Worm (Caenorhabditis elegans): ENCODE results near the gene C05E11.3.

C05E11.3 gene

DNA sequence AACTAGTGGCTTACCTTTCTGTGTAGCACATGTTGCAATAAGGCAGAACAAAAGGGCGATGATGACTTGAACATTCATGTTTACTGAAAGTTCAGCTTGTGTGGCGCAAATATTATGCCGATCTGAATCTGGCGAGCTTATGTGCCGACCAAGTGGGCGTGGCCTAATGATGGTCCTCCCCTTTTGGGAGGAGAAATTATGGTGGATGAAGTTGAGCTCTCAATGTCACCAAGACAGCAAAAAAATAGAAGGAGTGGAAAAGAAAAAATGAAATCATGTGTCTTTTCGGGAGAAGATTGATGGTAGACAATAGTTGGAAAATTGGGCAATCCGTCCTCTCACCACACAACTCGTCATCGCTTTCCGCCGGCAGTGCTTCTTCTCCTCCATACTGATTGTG, 14.2 kb downstream of the C05E11.3 start, which contains the start of gene flp-12:
Gene flp-12, minus strand, starts transcription at position 101 of the 400 bp plus-strand sequence.
- TF ChIP-seq fos-1 (tag; optimal IDR thresholded peaks at IDR 0.05) = no peak
- TF ChIP-seq dmd-4 (tag; optimal IDR thresholded peaks at IDR 0.05) = no peak
- TF ChIP-seq nhr-129 (tag; optimal IDR thresholded peaks at IDR 0.05) = no peak
- no peak for TF ChIP-seq zag-1 (tag; optimal IDR thresholded peaks at IDR 0.05)
- no peak for TF ChIP-seq ztf-1 (GFP tag; conservative IDR thresholded peaks at IDR 0.05)
- no peak for TF ChIP-seq lin-39 (tag; optimal IDR thresholded peaks at IDR 0.05)
- no peak for TF ChIP-seq skn-1 (tag; optimal IDR thresholded peaks at IDR 0.05)

DNA sequence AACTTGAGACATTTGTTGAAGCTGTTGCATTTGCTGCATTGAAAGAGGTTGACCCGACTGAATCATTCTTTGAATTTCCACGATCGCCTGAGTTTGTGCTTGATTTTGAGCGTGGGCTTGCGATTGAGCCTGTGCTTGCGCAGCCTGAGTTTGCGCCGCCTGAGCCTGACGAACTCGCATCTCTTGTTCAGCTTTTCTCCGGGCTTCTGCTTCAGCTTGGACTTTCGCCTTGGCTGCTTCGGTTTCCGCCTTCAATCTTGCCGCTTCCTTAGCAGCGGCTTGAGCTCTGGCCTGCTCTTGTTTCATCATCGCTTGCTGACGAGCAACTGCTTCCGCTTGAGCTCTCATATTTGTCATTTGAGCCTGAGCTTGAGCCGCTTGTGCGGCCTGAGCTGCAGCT, 19.4 kb downstream of the C05E11.3 start:
- no peak for TF ChIP-seq ama-1 (optimal IDR thresholded peaks at IDR 0.05)
- no peak for TF ChIP-seq crh-2 (tag; optimal IDR thresholded peaks at IDR 0.05)
- no peak for TF ChIP-seq gmeb-1 (tag; optimal IDR thresholded peaks at IDR 0.05)
- no peak for TF ChIP-seq sma-3 (GFP tag; optimal IDR thresholded peaks at IDR 0.05)
- no peak for TF ChIP-seq ztf-1 (GFP tag; conservative IDR thresholded peaks at IDR 0.05)
- TF ChIP-seq sem-4 (tag; optimal IDR thresholded peaks at IDR 0.05) = no peak
- no peak for TF ChIP-seq nhr-6 (tag; optimal IDR thresholded peaks at IDR 0.05)
- no peak for TF ChIP-seq egl-27 (tag; optimal IDR thresholded peaks at IDR 0.05)
- TF ChIP-seq lin-11 (tag; optimal IDR thresholded peaks at IDR 0.05) = no peak
- no peak for TF ChIP-seq nhr-23 (tag; optimal IDR thresholded peaks at IDR 0.05)
- TF ChIP-seq lin-13 (GFP tag; optimal IDR thresholded peaks at IDR 0.05) = no peak
- no peak for TF ChIP-seq nhr-77 (tag; optimal IDR thresholded peaks at IDR 0.05)
- TF ChIP-seq zag-1 (tag; optimal IDR thresholded peaks at IDR 0.05) = no peak
- no peak for TF ChIP-seq ztf-4 (tag; optimal IDR thresholded peaks at IDR 0.05)
- no peak for TF ChIP-seq mab-5 (tag; optimal IDR thresholded peaks at IDR 0.05)
- TF ChIP-seq ceh-82 (tag; optimal IDR thresholded peaks at IDR 0.05) = no peak
- no peak for TF ChIP-seq C34F6.9 (tag; optimal IDR thresholded peaks at IDR 0.05)
- no peak for TF ChIP-seq blmp-1 (tag; optimal IDR thresholded peaks at IDR 0.05; ENCODE audit: insufficient read depth)

DNA sequence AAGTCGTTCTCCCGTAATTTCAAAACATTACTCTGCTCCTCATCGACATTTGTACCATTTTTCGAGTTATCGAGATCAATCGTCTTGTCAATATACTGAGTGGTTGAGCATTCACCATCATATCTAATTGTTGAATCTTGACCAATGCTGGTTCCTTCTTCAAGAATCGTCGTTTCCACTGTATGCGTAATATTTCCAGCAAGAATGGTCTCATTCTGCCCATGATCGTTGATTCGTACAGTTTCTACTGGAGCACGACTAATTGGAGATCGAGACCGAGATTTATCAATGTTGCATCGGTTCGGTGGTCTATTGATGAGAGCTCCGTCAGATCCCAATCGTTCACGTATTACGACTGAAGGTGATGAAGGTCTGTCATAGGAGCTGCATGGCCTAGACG, 21.5 kb downstream of the C05E11.3 start:
- TF ChIP-seq crh-2 (tag; optimal IDR thresholded peaks at IDR 0.05) = no peak
- TF ChIP-seq nhr-23 (tag; optimal IDR thresholded peaks at IDR 0.05) = no peak
- TF ChIP-seq blmp-1 (tag; optimal IDR thresholded peaks at IDR 0.05; ENCODE audit: insufficient read depth) = no peak
- TF ChIP-seq mab-5 (tag; optimal IDR thresholded peaks at IDR 0.05) = no peak
- no peak for TF ChIP-seq R02D3.7 (tag; optimal IDR thresholded peaks at IDR 0.05)

DNA sequence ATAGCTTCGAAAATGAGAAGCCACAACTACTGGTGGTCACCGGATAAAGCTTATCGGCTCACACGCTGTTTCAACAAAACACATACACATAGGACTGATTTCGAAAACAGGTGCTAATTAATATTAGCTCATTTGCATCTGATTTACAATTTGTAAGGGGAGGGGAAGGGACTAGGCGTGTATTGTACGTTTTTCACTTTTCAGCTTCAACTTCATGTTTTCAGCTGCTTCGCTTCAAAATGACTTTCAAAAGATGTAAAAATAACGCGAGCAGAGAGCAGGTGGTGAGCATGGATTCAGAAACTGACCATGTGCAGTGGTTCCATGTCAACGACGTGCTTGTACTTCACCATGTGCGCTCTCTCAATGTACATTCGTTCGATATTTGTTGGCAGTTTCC, 22.9 kb downstream of the C05E11.3 start:
- TF ChIP-seq lin-39 (tag; optimal IDR thresholded peaks at IDR 0.05) (no peak), ztf-1 (GFP tag; conservative IDR thresholded peaks at IDR 0.05) (no peak), nhr-23 (tag; optimal IDR thresholded peaks at IDR 0.05) (no peak), unc-62 (GFP tag; optimal IDR thresholded peaks at IDR 0.05) (no peak), mbf-1 (tag; optimal IDR thresholded peaks at IDR 0.05) (no peak), sma-3 (GFP tag; optimal IDR thresholded peaks at IDR 0.05) (no peak), alr-1 (tag; optimal IDR thresholded peaks at IDR 0.05) (no peak)

- no peak for TF ChIP-seq elt-1 (tag; optimal IDR thresholded peaks at IDR 0.05)
- TF ChIP-seq mbf-1 (tag; optimal IDR thresholded peaks at IDR 0.05) = no peak
- no peak for TF ChIP-seq nhr-21 (tag; optimal IDR thresholded peaks at IDR 0.05)
- no peak for TF ChIP-seq elt-3 (tag; optimal IDR thresholded peaks at IDR 0.05)
- no peak for TF ChIP-seq unc-62 (GFP tag; optimal IDR thresholded peaks at IDR 0.05)
- TF ChIP-seq ceh-16 (tag; optimal IDR thresholded peaks at IDR 0.05) = no peak
- no peak for TF ChIP-seq sma-9 (GFP tag; optimal IDR thresholded peaks at IDR 0.05)
- TF ChIP-seq sma-9 (tag; optimal IDR thresholded peaks at IDR 0.05) = no peak
- no peak for TF ChIP-seq lin-11 (tag; optimal IDR thresholded peaks at IDR 0.05)
- no peak for TF ChIP-seq mab-5 (tag; optimal IDR thresholded peaks at IDR 0.05)
- TF ChIP-seq zag-1 (tag; optimal IDR thresholded peaks at IDR 0.05) = no peak
- TF ChIP-seq nhr-11 (tag; optimal IDR thresholded peaks at IDR 0.05) = no peak
- TF ChIP-seq mdl-1 (tag; optimal IDR thresholded peaks at IDR 0.05) = no peak
- no peak for TF ChIP-seq gmeb-1 (tag; optimal IDR thresholded peaks at IDR 0.05)
Observed at ce11 chrX:4604185-4604584, 26.1 kb downstream of the C05E11.3 start.

- TF ChIP-seq elt-1 (tag; optimal IDR thresholded peaks at IDR 0.05) (no peak), blmp-1 (tag; optimal IDR thresholded peaks at IDR 0.05; ENCODE audit: insufficient read depth) (no peak)
Observed at ce11 chrX:4605828-4606227, 27.8 kb downstream of the C05E11.3 start, which contains the start of gene spat-3. TSS of gene spat-3 (minus strand) at chrX:4605928.
